Fruit fly (Drosophila melanogaster): ENCODE data around the gene CG17982.

Gene CG17982

DNA sequence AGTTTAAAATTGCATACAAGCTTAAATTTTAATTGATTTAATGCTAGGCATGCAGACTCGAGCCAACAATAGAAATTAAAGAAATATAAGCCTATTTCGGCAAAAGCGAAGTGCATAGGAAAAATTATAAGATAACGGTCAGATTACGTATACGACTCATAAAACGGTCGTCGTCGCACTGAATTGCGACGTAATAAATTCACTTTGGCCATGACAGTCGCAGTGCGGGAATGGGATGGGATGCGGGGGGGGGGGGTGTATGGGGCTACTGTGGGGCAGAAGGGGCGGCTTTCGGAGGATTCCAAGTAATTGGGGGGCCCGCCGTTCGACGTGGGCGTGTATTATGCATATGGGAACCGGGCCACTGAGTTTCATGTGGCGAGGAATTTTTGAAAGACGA, 32.7 kb downstream of the CG17982 start:
- TF ChIP-seq CG6854 (GFP tag; optimal IDR thresholded peaks at IDR 0.05), result no peak
- no peak for TF ChIP-seq net (GFP tag; optimal IDR thresholded peaks at IDR 0.05)
- TF ChIP-seq vri (GFP tag; optimal IDR thresholded peaks at IDR 0.05), result peak; percentile 76
- no peak for TF ChIP-seq Blimp-1 (GFP tag; optimal IDR thresholded peaks at IDR 0.05)
- TF ChIP-seq dac (GFP tag; optimal IDR thresholded peaks at IDR 0.05), result no peak
- no peak for TF ChIP-seq Gug (GFP tag; IDR thresholded peaks at IDR 0.05)

DNA sequence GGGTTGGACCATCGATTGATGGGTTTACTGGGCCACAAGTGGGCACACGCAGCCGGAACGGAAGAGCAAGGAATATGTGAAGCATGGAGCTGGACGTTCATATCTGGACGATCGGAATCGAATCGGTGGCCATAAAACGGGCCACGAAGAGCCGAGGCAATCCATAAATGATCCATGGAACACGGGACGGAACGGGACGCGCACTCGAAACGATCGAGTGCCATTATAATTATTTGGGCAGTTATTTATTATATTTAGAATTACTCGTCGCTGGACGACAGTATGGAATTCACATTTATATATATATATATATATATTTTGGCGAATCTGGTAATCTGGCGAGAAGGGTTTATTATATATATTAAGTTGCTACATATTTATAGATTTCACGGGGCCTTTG, 35.7 kb downstream of the CG17982 start:
- no peak for TF ChIP-seq Smox (GFP tag; optimal IDR thresholded peaks at IDR 0.05)
- no peak for TF ChIP-seq CG11294 (GFP tag; IDR thresholded peaks at IDR 0.05)
- no peak for TF ChIP-seq pdm3 (GFP tag; optimal IDR thresholded peaks at IDR 0.05)
- no peak for TF ChIP-seq lz (GFP tag; optimal IDR thresholded peaks at IDR 0.05)
- TF ChIP-seq dsx (GFP tag; optimal IDR thresholded peaks at IDR 0.05; ENCODE audit: poor library complexity, severe bottlenecking), result no peak
- TF ChIP-seq OdsH (GFP tag; optimal IDR thresholded peaks at IDR 0.05), result no peak
- TF ChIP-seq acj6 (GFP tag; optimal IDR thresholded peaks at IDR 0.05), result no peak
- no peak for TF ChIP-seq CG32006 (GFP tag; optimal IDR thresholded peaks at IDR 0.05)
- TF ChIP-seq CG1621 (tag; optimal IDR thresholded peaks at IDR 0.05), result no peak
- TF ChIP-seq CG7368 (GFP tag; optimal IDR thresholded peaks at IDR 0.05), result no peak
- TF ChIP-seq CG6276 (GFP tag; optimal IDR thresholded peaks at IDR 0.05), result no peak
- no peak for TF ChIP-seq CG4318 (GFP tag; optimal IDR thresholded peaks at IDR 0.05)
- TF ChIP-seq esn (GFP tag; optimal IDR thresholded peaks at IDR 0.05), result no peak
- TF ChIP-seq Gug (GFP tag; IDR thresholded peaks at IDR 0.05), result no peak
- TF ChIP-seq CG3032 (tag; optimal IDR thresholded peaks at IDR 0.05), result no peak
- no peak for TF ChIP-seq CG11762 (GFP tag; optimal IDR thresholded peaks at IDR 0.05; ENCODE audit: insufficient read depth)
- no peak for TF ChIP-seq CG6163 (GFP tag; IDR thresholded peaks at IDR 0.05)
- no peak for TF ChIP-seq CG15336 (GFP tag; IDR thresholded peaks at IDR 0.05)

DNA sequence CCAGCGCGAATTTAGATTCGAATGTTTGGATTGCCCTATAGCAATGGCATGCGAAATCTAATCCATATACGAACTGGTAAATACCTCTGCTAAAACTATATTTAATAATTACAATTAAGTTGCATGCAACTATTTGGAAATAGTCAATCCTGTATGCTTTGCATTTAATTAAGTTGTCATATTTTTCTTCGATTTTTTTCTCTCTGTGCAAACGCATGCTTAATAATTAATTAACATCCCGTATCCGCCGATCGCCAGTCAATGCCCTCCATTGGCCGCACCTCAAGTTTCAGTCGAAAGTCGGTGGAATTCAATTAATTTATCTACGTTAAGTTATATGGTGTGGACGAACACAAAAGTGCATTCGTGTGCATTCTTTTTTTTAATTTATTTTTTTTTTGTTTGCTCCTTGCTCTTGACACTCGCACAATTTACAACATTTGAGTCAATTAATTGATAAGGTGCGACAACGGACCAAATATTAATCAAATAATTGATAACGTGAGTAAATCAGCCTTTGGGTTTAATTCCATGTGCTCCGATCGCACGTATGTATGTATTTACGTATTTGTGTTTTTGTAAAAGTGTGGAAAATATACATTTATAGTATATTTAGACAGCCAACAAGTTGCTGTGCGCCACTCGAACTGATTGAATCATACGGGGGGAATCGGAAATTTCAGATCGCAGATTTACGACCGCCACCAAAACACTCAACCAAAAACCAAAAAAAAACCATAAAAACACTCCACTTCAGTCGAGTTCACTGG, 37.2 kb downstream of the CG17982 start:
- TF ChIP-seq CG3919 (GFP tag; optimal IDR thresholded peaks at IDR 0.05) (no peak), Hr39 (GFP tag; optimal IDR thresholded peaks at IDR 0.05) (no peak), Hr38 (GFP tag; optimal IDR thresholded peaks at IDR 0.05) (no peak), Eip75B (GFP tag; optimal IDR thresholded peaks at IDR 0.05) (no peak), Smox (GFP tag; optimal IDR thresholded peaks at IDR 0.05) (no peak), topi (GFP tag; optimal IDR thresholded peaks at IDR 0.05) (peak; percentile 15), vri (GFP tag; optimal IDR thresholded peaks at IDR 0.05) (peak; percentile 78), Eip78C (GFP tag) (peak; percentile 54), Eip93F (GFP tag; optimal IDR thresholded peaks at IDR 0.05) (peak; percentile 55), Hr4 (GFP tag; optimal IDR thresholded peaks at IDR 0.05) (no peak), pdm3 (GFP tag; optimal IDR thresholded peaks at IDR 0.05) (no peak), CG34406 (GFP tag; optimal IDR thresholded peaks at IDR 0.05) (no peak), CG32006 (GFP tag; optimal IDR thresholded peaks at IDR 0.05) (no peak), fkh (GFP tag; optimal IDR thresholded peaks at IDR 0.05) (peak; percentile 45), Ets21C (GFP tag; optimal IDR thresholded peaks at IDR 0.05) (no peak), CG10669 (GFP tag; optimal IDR thresholded peaks at IDR 0.05) (no peak), spab (GFP tag; optimal IDR thresholded peaks at IDR 0.05) (no peak), Met (GFP tag; optimal IDR thresholded peaks at IDR 0.05) (peak; percentile 17), ss (GFP tag; optimal IDR thresholded peaks at IDR 0.05) (no peak), CG8319 (GFP tag; optimal IDR thresholded peaks at IDR 0.05) (no peak), esn (GFP tag; optimal IDR thresholded peaks at IDR 0.05) (peak; percentile 3), CG6163 (GFP tag; IDR thresholded peaks at IDR 0.05) (peak; percentile 24; the same call in 1 of the 3 replicates), CG11902 (GFP tag; optimal IDR thresholded peaks at IDR 0.05) (no peak), eg (GFP tag; IDR thresholded peaks at IDR 0.05) (no peak), svp (GFP tag) (peak; percentile 11)

Data from whole organism, prepupa.